Fruit fly (Drosophila melanogaster): ENCODE results near the gene CG2100.

Gene CG2100

DNA sequence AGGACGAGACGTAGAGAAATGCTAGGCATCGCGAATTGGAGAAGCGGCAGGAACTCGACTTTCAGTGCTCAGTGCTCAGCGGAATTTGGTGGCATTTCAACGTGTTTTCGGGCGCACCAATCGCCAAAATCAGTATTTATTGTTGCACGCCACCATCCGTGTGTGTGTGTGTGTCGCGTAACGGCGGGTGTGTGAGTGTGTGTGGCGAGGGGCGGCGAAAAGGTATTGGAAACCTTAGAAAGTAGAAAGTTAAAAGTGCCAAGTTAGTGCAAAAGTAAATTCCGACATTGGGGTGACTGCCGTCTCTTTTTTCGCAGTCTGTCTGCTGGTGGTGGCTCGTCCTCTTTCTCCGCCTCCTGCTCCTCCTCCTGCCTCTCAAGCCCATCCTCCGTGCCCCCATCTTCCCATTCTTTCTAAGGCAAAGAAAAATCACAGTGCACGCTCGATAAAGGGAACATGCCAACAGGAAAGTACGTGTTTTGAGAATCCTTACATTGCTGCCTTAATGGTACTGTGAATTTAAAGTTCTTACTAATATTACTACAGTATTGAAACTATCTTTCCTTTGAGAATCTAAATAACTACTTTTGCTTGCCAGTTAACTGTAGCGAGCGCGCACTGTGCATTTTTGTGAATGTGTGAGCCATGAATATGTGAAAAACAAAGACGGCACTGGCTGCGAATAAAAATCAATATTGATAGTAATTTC lies 50.0 kb downstream of the CG2100 start (continued):
- TF ChIP-seq trh (GFP tag; optimal IDR thresholded peaks at IDR 0.05) (no peak), btn (GFP tag; optimal IDR thresholded peaks at IDR 0.05) (no peak), Hsf (GFP tag; optimal IDR thresholded peaks at IDR 0.05) (peak; percentile 55), Nf-YB (GFP tag; optimal IDR thresholded peaks at IDR 0.05) (no peak), Dref (GFP tag; IDR thresholded peaks at IDR 0.05) (no peak), CG2129 (GFP tag; IDR thresholded peaks at IDR 0.05; ENCODE audit: partially characterized antibody) (no peak), CG1792 (GFP tag; optimal IDR thresholded peaks at IDR 0.05) (no peak), CG8924 (tag; optimal IDR thresholded peaks at IDR 0.05) (peak; percentile 53), schlank (tag; optimal IDR thresholded peaks at IDR 0.05) (no peak), E2f2 (GFP tag; IDR thresholded peaks at IDR 0.05) (no peak), CG42726 (GFP tag; IDR thresholded peaks at IDR 0.05; ENCODE audit: partially characterized antibody) (no peak), ERR (GFP tag; optimal IDR thresholded peaks at IDR 0.05) (no peak), CG5180 (GFP tag; optimal IDR thresholded peaks at IDR 0.05) (peak; percentile 5), lmd (GFP tag; IDR thresholded peaks at IDR 0.05) (peak; percentile 61), mam (GFP tag; optimal IDR thresholded peaks at IDR 0.05) (no peak), otp (GFP tag; IDR thresholded peaks at IDR 0.05) (0 out of 3 replicates have a peak, but pooled peaks have one; percentile 35), CoRest (tag; optimal IDR thresholded peaks at IDR 0.05) (peak; percentile 49), CG30431 (GFP tag; optimal IDR thresholded peaks at IDR 0.05) (peak; percentile 18), ewg (GFP tag; optimal IDR thresholded peaks at IDR 0.05) (no peak), ranshi (GFP tag; IDR thresholded peaks at IDR 0.05) (no peak), cad (GFP tag; optimal IDR thresholded peaks at IDR 0.05) (no peak), Ets97D (GFP tag; optimal IDR thresholded peaks at IDR 0.05) (no peak), Antp (GFP tag; optimal IDR thresholded peaks at IDR 0.05) (peak; percentile 45), dan (GFP tag; IDR thresholded peaks at IDR 0.05) (no peak), CG10654 (GFP tag; optimal IDR thresholded peaks at IDR 0.05) (peak; percentile 12), pfk (GFP tag; optimal IDR thresholded peaks at IDR 0.05) (no peak), hbn (GFP tag; IDR thresholded peaks at IDR 0.05; ENCODE audit: partially characterized antibody) (no peak), Camta (GFP tag; optimal IDR thresholded peaks at IDR 0.05) (no peak), lola (GFP tag; optimal IDR thresholded peaks at IDR 0.05) (peak in 1 of 3 experiments; percentile 8), rib (GFP tag; IDR thresholded peaks at IDR 0.05) (no peak), HmgZ (tag; optimal IDR thresholded peaks at IDR 0.05) (no peak), CG15479 (GFP tag; optimal IDR thresholded peaks at IDR 0.05) (no peak), chn (GFP tag; optimal IDR thresholded peaks at IDR 0.05) (peak; percentile 25), CG6854 (GFP tag; optimal IDR thresholded peaks at IDR 0.05) (no peak), CG6254 (GFP tag; optimal IDR thresholded peaks at IDR 0.05) (peak; percentile 14), tx (GFP tag; optimal IDR thresholded peaks at IDR 0.05) (peak; percentile 29), C15 (GFP tag; IDR thresholded peaks at IDR 0.05) (no peak), CG8478 (optimal IDR thresholded peaks at IDR 0.05) (no peak), sob (GFP tag; IDR thresholded peaks at IDR 0.05) (peak; percentile 42; the same call in 1 of the 2 replicates), CG6765 (GFP tag; optimal IDR thresholded peaks at IDR 0.05) (no peak), hb (GFP tag; IDR thresholded peaks at IDR 0.05; ENCODE audit: partially characterized antibody) (no peak), pum (GFP tag; optimal IDR thresholded peaks at IDR 0.05) (peak; percentile 29), CG10462 (GFP tag; optimal IDR thresholded peaks at IDR 0.05) (no peak), CG7786 (GFP tag; optimal IDR thresholded peaks at IDR 0.05) (peak; percentile 10), bowl (GFP tag; IDR thresholded peaks at IDR 0.05) (no peak), E2f1 (GFP tag; IDR thresholded peaks at IDR 0.05) (peak; percentile 40; the same call in 1 of the 2 replicates), esg (GFP tag; conservative IDR thresholded peaks at IDR 0.05) (peak; percentile 25; the same call in 1 of the 2 replicates), ara (GFP tag; IDR thresholded peaks at IDR 0.05) (no peak), CG15696 (tag; optimal IDR thresholded peaks at IDR 0.05) (peak; percentile 31), CG11560 (tag; IDR thresholded peaks at IDR 0.05) (0 out of 3 replicates have a peak, but pooled peaks have one; percentile 29), fu2 (GFP tag; optimal IDR thresholded peaks at IDR 0.05) (no peak)

Data from whole organism, embryonic.